Fruit fly (Drosophila melanogaster): ENCODE measurements around the gene CheB38a.

Gene CheB38a

dm6 chr2L:20797515-20797847, 20.9 kb downstream of the CheB38a start, which contains the start of gene CG9328 (continued):
- TF ChIP-seq CG43689 (GFP tag; IDR thresholded peaks at IDR 0.05) (no peak), Usf (GFP tag; optimal IDR thresholded peaks at IDR 0.05) (no peak), CG7963 (GFP tag; IDR thresholded peaks at IDR 0.05; ENCODE audit: partially characterized antibody) (no peak), Tbp (GFP tag; optimal IDR thresholded peaks at IDR 0.05) (no peak), ftz-f1 (GFP tag; optimal IDR thresholded peaks at IDR 0.05) (peak; percentile 53), Deaf1 (tag; optimal IDR thresholded peaks at IDR 0.05) (peak; percentile 83), CkIIα-i1 (GFP tag; IDR thresholded peaks at IDR 0.05) (no peak), CG2875 (GFP tag; optimal IDR thresholded peaks at IDR 0.05) (peak; percentile 47), CG10366 (GFP tag; IDR thresholded peaks at IDR 0.05) (no peak), CG6689 (GFP tag; IDR thresholded peaks at IDR 0.05) (peak; percentile 41; the same call in 1 of the 2 replicates), CG10565 (GFP tag; optimal IDR thresholded peaks at IDR 0.05) (no peak), cas (GFP tag; IDR thresholded peaks at IDR 0.05) (peak; percentile 37; the same call in 1 of the 2 replicates), CG12155 (GFP tag; optimal IDR thresholded peaks at IDR 0.05) (peak; percentile 91), fu2 (GFP tag; optimal IDR thresholded peaks at IDR 0.05) (no peak), al (GFP tag; IDR thresholded peaks at IDR 0.05) (no peak), CG12391 (tag; optimal IDR thresholded peaks at IDR 0.05) (peak; percentile 39), Hr51 (GFP tag; optimal IDR thresholded peaks at IDR 0.05) (peak in 1 of 2 experiments; percentile 28), CG7745 (tag; optimal IDR thresholded peaks at IDR 0.05) (no peak), slbo (GFP tag; IDR thresholded peaks at IDR 0.05) (peak; percentile 39; the same call in 1 of the 2 replicates), CG10959 (GFP tag; IDR thresholded peaks at IDR 0.05) (no peak), chm (GFP tag; IDR thresholded peaks at IDR 0.05) (peak; percentile 89), Max (GFP tag; optimal IDR thresholded peaks at IDR 0.05) (peak; percentile 21), CG7357 (GFP tag; IDR thresholded peaks at IDR 0.05) (no peak), ac (GFP tag; optimal IDR thresholded peaks at IDR 0.05) (no peak), gce (GFP tag; IDR thresholded peaks at IDR 0.05) (no peak), zf30C (GFP tag; optimal IDR thresholded peaks at IDR 0.05) (peak; percentile 21), tll (GFP tag; optimal IDR thresholded peaks at IDR 0.05) (no peak), Lpt (GFP tag; optimal IDR thresholded peaks at IDR 0.05) (no peak), Chrac-16 (GFP tag; optimal IDR thresholded peaks at IDR 0.05) (no peak), Six4 (GFP tag; optimal IDR thresholded peaks at IDR 0.05) (peak; percentile 44), CG8478 (optimal IDR thresholded peaks at IDR 0.05) (no peak), HLHmδ (GFP tag; optimal IDR thresholded peaks at IDR 0.05) (peak; percentile 51), CG17912 (GFP tag; optimal IDR thresholded peaks at IDR 0.05) (peak; percentile 56), kah (GFP tag; optimal IDR thresholded peaks at IDR 0.05) (peak; percentile 39), jing (GFP tag; optimal IDR thresholded peaks at IDR 0.05) (no peak), CG32772 (GFP tag; IDR thresholded peaks at IDR 0.05) (no peak), p53 (GFP tag; optimal IDR thresholded peaks at IDR 0.05) (no peak), GATAe (GFP tag; conservative IDR thresholded peaks at IDR 0.05) (no peak), sqz (GFP tag; optimal IDR thresholded peaks at IDR 0.05) (no peak), sisA (GFP tag; IDR thresholded peaks at IDR 0.05) (no peak), Med (GFP tag) (peak; percentile 91), hb (GFP tag; IDR thresholded peaks at IDR 0.05; ENCODE audit: partially characterized antibody) (no peak), hkb (optimal IDR thresholded peaks at IDR 0.05) (no peak), hkb (GFP tag; IDR thresholded peaks at IDR 0.05) (peak; percentile 62), CG4617 (GFP tag; optimal IDR thresholded peaks at IDR 0.05; ENCODE audit: borderline replicate concordance) (no peak), Ets97D (GFP tag; optimal IDR thresholded peaks at IDR 0.05) (peak; percentile 59), CG7987 (GFP tag; optimal IDR thresholded peaks at IDR 0.05) (peak; percentile 20), D19A (tag; optimal IDR thresholded peaks at IDR 0.05) (peak; percentile 100), CG9215 (GFP tag; IDR thresholded peaks at IDR 0.05) (no peak), repo (GFP tag; optimal IDR thresholded peaks at IDR 0.05) (peak; percentile 43), Drgx (GFP tag; IDR thresholded peaks at IDR 0.05) (peak; percentile 43), jumu (GFP tag; optimal IDR thresholded peaks at IDR 0.05) (peak; percentile 14), Side (GFP tag; optimal IDR thresholded peaks at IDR 0.05) (peak; percentile 27)

All from whole organism, embryonic.